Comparison of ENCODE assay signal across 5 fruit fly cellular contexts in the genomic region with DNA sequence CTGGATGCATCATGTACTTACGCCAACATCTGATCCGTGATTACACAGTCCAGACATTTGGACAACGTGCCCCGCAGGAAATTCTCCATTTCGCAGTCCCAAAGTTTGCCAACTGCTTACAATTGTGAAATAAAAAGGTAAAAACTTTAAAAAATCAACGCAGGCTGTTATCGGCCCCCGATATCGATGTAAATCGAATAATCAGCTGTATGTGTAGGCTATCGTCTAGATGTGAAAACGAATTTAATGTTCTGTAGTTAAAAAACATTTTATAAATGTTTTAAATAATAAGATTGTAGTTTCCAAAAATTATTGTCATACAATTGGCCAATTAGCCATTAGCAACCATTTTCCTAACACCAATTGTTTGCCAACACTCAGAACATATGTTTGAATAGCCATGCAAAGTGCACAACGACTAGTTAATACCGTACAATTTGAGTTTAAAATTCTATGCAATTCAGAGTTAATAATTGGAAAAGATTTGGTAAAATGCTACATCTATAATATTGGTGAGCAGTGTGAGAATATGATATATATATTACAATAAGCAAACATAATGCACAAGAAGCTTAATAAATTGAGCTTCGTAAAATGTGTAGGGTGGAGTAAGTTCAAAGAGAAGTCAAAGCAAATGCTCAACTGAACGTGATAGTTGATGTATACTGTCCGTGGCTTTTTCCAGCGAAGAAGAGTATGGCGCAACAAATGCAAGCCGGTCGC.
A peak's percentile ranks its signal among the peaks of the same experiment; 100 is the strongest.
TF ChIP-seq lines count a peak whose summit lies in the region.

TSS of gene CG11710 (minus strand) at position 192 of the 723 bp plus-strand sequence.
TSS of gene mal (plus strand) at position 194 of the 723 bp plus-strand sequence.

- peak; percentile 5 for TF ChIP-seq CTCF in whole organism, embryonic (GFP tag; optimal IDR thresholded peaks at IDR 0.05; lab: Kevin White, UChicago)

TF ChIP-seq in whole organism, adult, 20 proteins besides CTCF, POLR2A, EP300 and RAD21 (continues in another document):
- TF ChIP-seq CG7045 (GFP tag; optimal IDR thresholded peaks at IDR 0.05; lab: Kevin White, UChicago) (peak; percentile 82), pad (GFP tag; optimal IDR thresholded peaks at IDR 0.05; lab: Kevin White, UChicago) (peak; percentile 77), CG7101 (tag; optimal IDR thresholded peaks at IDR 0.05; lab: Kevin White, UChicago) (peak; percentile 83), Crg-1 (GFP tag; optimal IDR thresholded peaks at IDR 0.05; lab: Kevin White, UChicago) (peak; percentile 24), CG33017 (tag; optimal IDR thresholded peaks at IDR 0.05; lab: Kevin White, UChicago) (peak; percentile 53), cic (GFP tag; optimal IDR thresholded peaks at IDR 0.05; lab: Kevin White, UChicago) (peak; percentile 39), toe (GFP tag; optimal IDR thresholded peaks at IDR 0.05; lab: Kevin White, UChicago) (peak; percentile 77), CG12768 (GFP tag; optimal IDR thresholded peaks at IDR 0.05; lab: Kevin White, UChicago) (peak; percentile 82), bab1 (GFP tag; optimal IDR thresholded peaks at IDR 0.05; lab: Kevin White, UChicago) (peak; percentile 90), cnc (optimal IDR thresholded peaks at IDR 0.05; lab: Kevin White, UChicago) (no peak), tj (GFP tag; optimal IDR thresholded peaks at IDR 0.05; lab: Kevin White, UChicago) (peak; percentile 50), CG14711 (tag; optimal IDR thresholded peaks at IDR 0.05; lab: Kevin White, UChicago) (peak; percentile 82), ovo (GFP tag; optimal IDR thresholded peaks at IDR 0.05; lab: Kevin White, UChicago) (peak; percentile 56), Clk (GFP tag; optimal IDR thresholded peaks at IDR 0.05; lab: Kevin White, UChicago) (peak; percentile 53), Hr96 (GFP tag; optimal IDR thresholded peaks at IDR 0.05; lab: Kevin White, UChicago) (peak; percentile 81), kay (GFP tag; lab: Kevin White, UChicago; ENCODE audit: borderline replicate concordance) (no peak)

TF ChIP-seq in whole organism, embryonic, 481 proteins besides CTCF, POLR2A, EP300 and RAD21 (continues in another document):
- TF ChIP-seq Hr51 (GFP tag; optimal IDR thresholded peaks at IDR 0.05; lab: Kevin White, UChicago): peak in 1 of 2 experiments; percentile 32
- peak; percentile 67 for TF ChIP-seq CG9817 (tag; optimal IDR thresholded peaks at IDR 0.05; lab: Kevin White, UChicago)
- TF ChIP-seq CG9215 (GFP tag; IDR thresholded peaks at IDR 0.05; lab: Robert Waterston, UW): peak; percentile 79
- TF ChIP-seq esg (GFP tag; conservative IDR thresholded peaks at IDR 0.05; lab: Robert Waterston, UW): peak; percentile 80
- peak; percentile 45; the same call in 1 of the 2 replicates for TF ChIP-seq CG11247 (GFP tag; IDR thresholded peaks at IDR 0.05; lab: Robert Waterston, UW)
- TF ChIP-seq org-1 (GFP tag; optimal IDR thresholded peaks at IDR 0.05; lab: Kevin White, UChicago): peak; percentile 57
- no peak for TF ChIP-seq h (optimal IDR thresholded peaks at IDR 0.05; lab: Kevin White, UChicago)
- no peak for TF ChIP-seq Poxn (GFP tag; IDR thresholded peaks at IDR 0.05; lab: Robert Waterston, UW)
- peak; percentile 0 for TF ChIP-seq CG17186 (GFP tag; optimal IDR thresholded peaks at IDR 0.05; lab: Kevin White, UChicago)
- TF ChIP-seq CG17612 (GFP tag; IDR thresholded peaks at IDR 0.05; lab: Robert Waterston, UW): no peak
- TF ChIP-seq CG12769 (tag; optimal IDR thresholded peaks at IDR 0.05; lab: Kevin White, UChicago): no peak
- no peak for TF ChIP-seq CG10321 (GFP tag; IDR thresholded peaks at IDR 0.05; lab: Robert Waterston, UW)
- TF ChIP-seq abd-A (tag; optimal IDR thresholded peaks at IDR 0.05; lab: Kevin White, UChicago): no peak
- peak; percentile 65 for TF ChIP-seq Dek (tag; optimal IDR thresholded peaks at IDR 0.05; lab: Kevin White, UChicago)
- TF ChIP-seq sim (GFP tag; IDR thresholded peaks at IDR 0.05; lab: Robert Waterston, UW): no peak
- TF ChIP-seq CG17359 (tag; optimal IDR thresholded peaks at IDR 0.05; lab: Kevin White, UChicago): peak; percentile 81
- TF ChIP-seq MESR4 (GFP tag; optimal IDR thresholded peaks at IDR 0.05; lab: Kevin White, UChicago): peak; percentile 8

TF ChIP-seq in whole organism, prepupa, 60 proteins besides CTCF, POLR2A, EP300 and RAD21 (continues in another document):
- TF ChIP-seq CG1621 (tag; optimal IDR thresholded peaks at IDR 0.05; lab: Kevin White, UChicago) (peak; percentile 72), CG10631 (GFP tag; optimal IDR thresholded peaks at IDR 0.05; lab: Kevin White, UChicago) (peak; percentile 81), Sox102F (GFP tag; optimal IDR thresholded peaks at IDR 0.05; lab: Kevin White, UChicago) (peak; percentile 83), CG31627 (GFP tag; optimal IDR thresholded peaks at IDR 0.05; lab: Kevin White, UChicago) (peak; percentile 76), Eip75B (GFP tag; optimal IDR thresholded peaks at IDR 0.05; lab: Kevin White, UChicago) (peak; percentile 80), CG8119 (GFP tag; IDR thresholded peaks at IDR 0.05; lab: Robert Waterston, UW) (peak; percentile 85), ss (GFP tag; optimal IDR thresholded peaks at IDR 0.05; lab: Kevin White, UChicago) (peak in 1 of 2 experiments; percentile 87), salr (GFP tag; optimal IDR thresholded peaks at IDR 0.05; lab: Kevin White, UChicago) (no peak), achi (GFP tag; optimal IDR thresholded peaks at IDR 0.05; lab: Kevin White, UChicago) (no peak), Ets96B (tag; optimal IDR thresholded peaks at IDR 0.05; lab: Kevin White, UChicago) (peak; percentile 82), Sox15 (GFP tag; optimal IDR thresholded peaks at IDR 0.05; lab: Kevin White, UChicago) (peak; percentile 74), CG9139 (GFP tag; optimal IDR thresholded peaks at IDR 0.05; lab: Kevin White, UChicago) (peak; percentile 76), CG6792 (GFP tag; optimal IDR thresholded peaks at IDR 0.05; lab: Kevin White, UChicago) (peak; percentile 74), CG4318 (GFP tag; optimal IDR thresholded peaks at IDR 0.05; lab: Kevin White, UChicago) (no peak), CG15336 (GFP tag; IDR thresholded peaks at IDR 0.05; lab: Robert Waterston, UW) (peak; percentile 84), Ets21C (GFP tag; optimal IDR thresholded peaks at IDR 0.05; lab: Kevin White, UChicago) (peak; percentile 73), CG8632 (GFP tag; optimal IDR thresholded peaks at IDR 0.05; lab: Kevin White, UChicago) (peak; percentile 65)

TF ChIP-seq in whole organism, pupa, 21 proteins besides CTCF, POLR2A, EP300 and RAD21:
- TF ChIP-seq CG15710 (tag; optimal IDR thresholded peaks at IDR 0.05; lab: Kevin White, UChicago) (peak; percentile 75), D1 (tag; optimal IDR thresholded peaks at IDR 0.05; lab: Kevin White, UChicago) (no peak), gl (tag; optimal IDR thresholded peaks at IDR 0.05; lab: Kevin White, UChicago) (peak; percentile 69), CG14655 (GFP tag; optimal IDR thresholded peaks at IDR 0.05; lab: Kevin White, UChicago) (no peak), CG10348 (GFP tag; IDR thresholded peaks at IDR 0.05; lab: Robert Waterston, UW) (0 out of 2 replicates have a peak, but pooled peaks have one; percentile 22), CG13204 (GFP tag; optimal IDR thresholded peaks at IDR 0.05; lab: Kevin White, UChicago) (no peak), Pif1B (GFP tag; optimal IDR thresholded peaks at IDR 0.05; lab: Kevin White, UChicago) (peak; percentile 85), CG17806 (tag; optimal IDR thresholded peaks at IDR 0.05; lab: Kevin White, UChicago) (peak; percentile 76), CG8159 (tag; optimal IDR thresholded peaks at IDR 0.05; lab: Kevin White, UChicago) (peak; percentile 88), CG9948 (tag; optimal IDR thresholded peaks at IDR 0.05; lab: Kevin White, UChicago) (peak; percentile 62), Ets98B (GFP tag; IDR thresholded peaks at IDR 0.05; lab: Robert Waterston, UW) (peak; percentile 60), Pif1A (GFP tag; optimal IDR thresholded peaks at IDR 0.05; lab: Kevin White, UChicago) (no peak), CG34367 (tag; optimal IDR thresholded peaks at IDR 0.05; lab: Kevin White, UChicago) (peak; percentile 48), CG8301 (tag; optimal IDR thresholded peaks at IDR 0.05; lab: Kevin White, UChicago) (peak; percentile 83), fd96Ca (GFP tag; IDR thresholded peaks at IDR 0.05; lab: Robert Waterston, UW) (peak; percentile 72), Snoo (tag; optimal IDR thresholded peaks at IDR 0.05; lab: Kevin White, UChicago) (peak; percentile 71), CG4496 (GFP tag; IDR thresholded peaks at IDR 0.05; lab: Robert Waterston, UW) (peak; percentile 70), CG32121 (GFP tag; IDR thresholded peaks at IDR 0.05; lab: Robert Waterston, UW) (peak; percentile 79)

TF ChIP-seq in whole organism, wandering third instar larva, 38 proteins besides CTCF, POLR2A, EP300 and RAD21 (continues in another document):
- no peak for TF ChIP-seq dsf (GFP tag; optimal IDR thresholded peaks at IDR 0.05; lab: Kevin White, UChicago; ENCODE audit: borderline replicate concordance)
- no peak for TF ChIP-seq tai (GFP tag; optimal IDR thresholded peaks at IDR 0.05; lab: Kevin White, UChicago)
- peak; percentile 91 for TF ChIP-seq HLH106 (tag; optimal IDR thresholded peaks at IDR 0.05; lab: Kevin White, UChicago)
- TF ChIP-seq woc (GFP tag; optimal IDR thresholded peaks at IDR 0.05; lab: Kevin White, UChicago): peak; percentile 97
- no peak for TF ChIP-seq Abd-B (GFP tag; optimal IDR thresholded peaks at IDR 0.05; lab: Kevin White, UChicago)
- TF ChIP-seq CrebA (GFP tag; optimal IDR thresholded peaks at IDR 0.05; lab: Kevin White, UChicago; ENCODE audit: borderline replicate concordance): no peak
- TF ChIP-seq br (GFP tag; optimal IDR thresholded peaks at IDR 0.05; lab: Kevin White, UChicago): no peak
- no peak for TF ChIP-seq Hnf4 (GFP tag; optimal IDR thresholded peaks at IDR 0.05; lab: Kevin White, UChicago)
- no peak for TF ChIP-seq Hr83 (GFP tag; optimal IDR thresholded peaks at IDR 0.05; lab: Kevin White, UChicago; ENCODE audit: poor library complexity, severe bottlenecking)
- TF ChIP-seq fru (GFP tag; optimal IDR thresholded peaks at IDR 0.05; lab: Kevin White, UChicago): peak; percentile 87
- peak; percentile 80 for TF ChIP-seq Sp1 (GFP tag; optimal IDR thresholded peaks at IDR 0.05; lab: Kevin White, UChicago)
- TF ChIP-seq Dif (GFP tag; optimal IDR thresholded peaks at IDR 0.05; lab: Kevin White, UChicago; ENCODE audit: partially characterized antibody): no peak
- TF ChIP-seq psq (GFP tag; optimal IDR thresholded peaks at IDR 0.05; lab: Kevin White, UChicago): peak; percentile 65
- TF ChIP-seq usp (GFP tag; optimal IDR thresholded peaks at IDR 0.05; lab: Kevin White, UChicago): no peak
- no peak for TF ChIP-seq pan (optimal IDR thresholded peaks at IDR 0.05; lab: Kevin White, UChicago)
- no peak for TF ChIP-seq Hr78 (GFP tag; optimal IDR thresholded peaks at IDR 0.05; lab: Kevin White, UChicago)
- no peak for TF ChIP-seq jim (GFP tag; optimal IDR thresholded peaks at IDR 0.05; lab: Kevin White, UChicago)
- no peak for TF ChIP-seq dl (GFP tag; optimal IDR thresholded peaks at IDR 0.05; lab: Kevin White, UChicago; ENCODE audit: insufficient read depth in 1 of 2, partially characterized antibody in 2 of 2)
- no peak for TF ChIP-seq Rel (GFP tag; optimal IDR thresholded peaks at IDR 0.05; lab: Kevin White, UChicago)
- peak; percentile 63 for TF ChIP-seq Rel (tag; optimal IDR thresholded peaks at IDR 0.05; lab: Kevin White, UChicago)
